Worm (Caenorhabditis elegans) whole organism, early embryonic: ENCODE results near the gene rpi-1.

Source experiments
- hnd-1 ChIP-seq: sonication (generic microtip); optimal IDR thresholded peaks from 2 replicates; lab custom pipeline; 2016; ENCODE audit warnings: missing genetic modification characterization, missing compliant biosample characterization
- tbx-37 ChIP-seq: fragments of 200-800 bp; sonication (Bioruptor generic); conservative IDR thresholded peaks from 2 replicates; pipeline ENCODE4 v1.3.6; 2022; ENCODE audit warnings: missing genetic modification reagents, missing genetic modification characterization, missing compliant biosample characterization

- TF ChIP-seq tbx-37 = no peak
- TF ChIP-seq hnd-1 (tag; lab: Kevin White, UChicago) = no peak
Measured at ce11 chrII:13966242-13966641, 4.0 kb upstream of the rpi-1 start, which contains the start of gene W07G1.7.
